Worm (Caenorhabditis elegans): Measurements from ENCODE around the gene mec-4.

- TF ChIP-seq ZK546.5 (tag; optimal IDR thresholded peaks at IDR 0.05) (no peak), unc-130 (GFP tag; optimal IDR thresholded peaks at IDR 0.05) (no peak), ces-1 (GFP tag; optimal IDR thresholded peaks at IDR 0.05) (no peak), ama-1 (optimal IDR thresholded peaks at IDR 0.05) (no peak), nhr-77 (tag; optimal IDR thresholded peaks at IDR 0.05) (no peak)
Measured at ce11 chrX:16821533-16821932, 14.6 kb upstream of the mec-4 start.

Measured in whole organism, L4 larva.